Fruit fly (Drosophila melanogaster) whole organism, embryonic: ENCODE results near the gene Rtca.

Experiments used
- ATbp ChIP-seq: fragments of 200-800 bp; sonication (Bioruptor generic); optimal IDR thresholded peaks from 2 replicates; lab custom pipeline; 2017; ENCODE audit warnings: missing biosample characterization, mild to moderate bottlenecking, missing genetic modification characterization, missing genetic modification reagents
- Antp ChIP-seq: fragments of 200-800 bp; sonication (Bioruptor generic); optimal IDR thresholded peaks from 3 replicates; lab custom pipeline; 2016; ENCODE audit warnings: missing biosample characterization, missing genetic modification characterization
- CG10366 ChIP-seq: fragments of 200-800 bp; sonication (Bioruptor generic); IDR thresholded peaks from 2 replicates; pipeline ENCODE4 v1.3.6; 2022; ENCODE audit warnings: missing biosample characterization, missing genetic modification characterization
- CG12071 ChIP-seq: fragments of 200-800 bp; sonication (Bioruptor generic); optimal IDR thresholded peaks from 3 replicates; lab custom pipeline; 2018; ENCODE audit warnings: missing biosample characterization, mild to moderate bottlenecking, missing genetic modification characterization
- CG12236 ChIP-seq: fragments of 200-800 bp; sonication (Bioruptor generic); optimal IDR thresholded peaks from 2 replicates; lab custom pipeline; 2016; ENCODE audit warnings: missing biosample characterization, missing genetic modification characterization
- CG13624 ChIP-seq: fragments of 200-800 bp; sonication (Bioruptor generic); optimal IDR thresholded peaks from 2 replicates; lab custom pipeline; 2016; ENCODE audit warnings: missing biosample characterization, missing genetic modification characterization
- CG14441 ChIP-seq: fragments of 200-800 bp; sonication (Bioruptor generic); IDR thresholded peaks from 2 replicates; pipeline ENCODE4 v1.3.6; 2022; ENCODE audit warnings: missing biosample characterization, missing genetic modification characterization
- CG30431 ChIP-seq: fragments of 200-800 bp; sonication (Bioruptor generic); optimal IDR thresholded peaks from 2 replicates; lab custom pipeline; 2017; ENCODE audit warnings: missing biosample characterization, missing genetic modification characterization
- CG4424 ChIP-seq: fragments of 200-800 bp; sonication (Bioruptor generic); optimal IDR thresholded peaks from 3 replicates; lab custom pipeline; 2016; ENCODE audit warnings: missing biosample characterization, missing genetic modification characterization
- CG4820 ChIP-seq: fragments of 200-800 bp; sonication (Bioruptor generic); optimal IDR thresholded peaks from 3 replicates; lab custom pipeline; 2016; ENCODE audit warnings: missing biosample characterization, missing genetic modification characterization
- CG6254 ChIP-seq: fragments of 200-800 bp; sonication (Bioruptor generic); optimal IDR thresholded peaks from 3 replicates; lab custom pipeline; 2017; ENCODE audit warnings: mild to moderate bottlenecking, missing biosample characterization, missing genetic modification reagents, missing genetic modification characterization
- CG7745 ChIP-seq: fragments of 200-800 bp; sonication (Bioruptor generic); optimal IDR thresholded peaks from 2 replicates; lab custom pipeline; 2018; ENCODE audit warnings: missing biosample characterization, mild to moderate bottlenecking, missing genetic modification characterization, moderate library complexity
- CG8281 ChIP-seq: fragments of 200-800 bp; sonication (Bioruptor generic); optimal IDR thresholded peaks from 2 replicates; lab custom pipeline; 2018; ENCODE audit warnings: missing biosample characterization, mild to moderate bottlenecking, missing genetic modification characterization, moderate library complexity
- CG8290 ChIP-seq, 3 experiments: fragments of 200-800 bp; sonication (Bioruptor generic); optimal IDR thresholded peaks; 2 replicates each; lab custom pipeline; 2016 to 2019; ENCODE audit warnings: missing biosample characterization in 3 of 3, missing genetic modification characterization in 3 of 3, mild to moderate bottlenecking in 2 of 3, moderate library complexity in 1 of 3
- CG9876 ChIP-seq: fragments of 200-800 bp; sonication (Bioruptor generic); optimal IDR thresholded peaks from 2 replicates; lab custom pipeline; 2016; ENCODE audit warnings: missing biosample characterization, missing genetic modification characterization
- Dll ChIP-seq: fragments of 200-800 bp; sonication (Bioruptor generic); IDR thresholded peaks from 4 replicates; pipeline ENCODE4 v1.3.6; 2022; ENCODE audit warnings: missing biosample characterization, missing genetic modification characterization; ENCODE audit not compliant: partially characterized antibody
- Doc3 ChIP-seq: fragments of 200-800 bp; sonication (Bioruptor generic); IDR thresholded peaks from 3 replicates; pipeline ENCODE4 v1.3.6; 2022; ENCODE audit warnings: missing biosample characterization, missing genetic modification characterization; ENCODE audit not compliant: partially characterized antibody
- E2f1 ChIP-seq: fragments of 200-800 bp; sonication (Bioruptor generic); IDR thresholded peaks from 2 replicates; pipeline ENCODE4 v1.3.6; 2022; ENCODE audit warnings: missing biosample characterization, missing genetic modification characterization
- Max ChIP-seq: fragments of 200-800 bp; sonication (Bioruptor generic); optimal IDR thresholded peaks from 2 replicates; lab custom pipeline; 2016; ENCODE audit warnings: missing biosample characterization, mild to moderate bottlenecking, missing genetic modification characterization
- Mes4 ChIP-seq: fragments of 200-800 bp; sonication (Bioruptor generic); optimal IDR thresholded peaks from 2 replicates; lab custom pipeline; 2016; ENCODE audit warnings: missing biosample characterization, missing genetic modification characterization
- Nf-YB ChIP-seq: fragments of 200-800 bp; sonication (Bioruptor generic); optimal IDR thresholded peaks from 3 replicates; lab custom pipeline; 2019; ENCODE audit warnings: missing biosample characterization, mild to moderate bottlenecking, missing genetic modification characterization, moderate library complexity
- Poxn ChIP-seq: fragments of 200-800 bp; sonication (Bioruptor generic); IDR thresholded peaks from 2 replicates; pipeline ENCODE4 v1.3.6; 2022; ENCODE audit warnings: missing biosample characterization, missing genetic modification characterization
- Ptx1 ChIP-seq: fragments of 200-800 bp; sonication (Bioruptor generic); IDR thresholded peaks from 2 replicates; pipeline ENCODE4 v1.3.6; 2022; ENCODE audit warnings: missing biosample characterization, missing genetic modification characterization
- Sox102F ChIP-seq: fragments of 200-800 bp; sonication (Bioruptor generic); optimal IDR thresholded peaks from 2 replicates; lab custom pipeline; 2018; ENCODE audit warnings: missing biosample characterization, mild to moderate bottlenecking, missing genetic modification characterization, moderate library complexity
- Trl ChIP-seq, 3 experiments: fragments of >200 bp in 2 of 3; fragments of 200-800 bp in 1 of 3; sonication (Bioruptor generic) in 1 of 3; optimal IDR thresholded peaks; 2 replicates in 1 of 3; 3 replicates in 2 of 3; lab custom pipeline; 2016 to 2017; ENCODE audit warnings: missing biosample characterization in 1 of 3, missing genetic modification characterization in 1 of 3
- chm ChIP-seq: fragments of 200-800 bp; sonication (Bioruptor generic); IDR thresholded peaks from 2 replicates; pipeline ENCODE4 v1.3.6; 2022; ENCODE audit warnings: missing biosample characterization, missing genetic modification characterization
- ci ChIP-seq: fragments of 200-800 bp; sonication (Bioruptor generic); IDR thresholded peaks from 3 replicates; pipeline ENCODE4 v1.3.6; 2022; ENCODE audit warnings: missing biosample characterization, missing genetic modification characterization
- cwo ChIP-seq: fragments of 200-800 bp; sonication (Bioruptor generic); optimal IDR thresholded peaks from 3 replicates; lab custom pipeline; 2017; ENCODE audit warnings: missing biosample characterization, missing genetic modification characterization, mild to moderate bottlenecking, moderate library complexity, missing genetic modification reagents
- disco-r ChIP-seq: fragments of 200-800 bp; sonication (Bioruptor generic); optimal IDR thresholded peaks from 2 replicates; lab custom pipeline; 2016; ENCODE audit warnings: missing biosample characterization, missing genetic modification characterization
- dpn ChIP-seq, 2 experiments: fragments of 200-800 bp; sonication (Bioruptor generic); optimal IDR thresholded peaks; 3 replicates each; lab custom pipeline; 2016; ENCODE audit warnings: missing biosample characterization in 2 of 2, missing genetic modification characterization in 2 of 2
- exex ChIP-seq: fragments of 200-800 bp; sonication (Bioruptor generic); optimal IDR thresholded peaks from 4 replicates; lab custom pipeline; 2018; ENCODE audit warnings: missing biosample characterization, mild to moderate bottlenecking, missing genetic modification characterization, moderate library complexity
- gcm2 ChIP-seq: fragments of 200-800 bp; sonication (Bioruptor generic); optimal IDR thresholded peaks from 2 replicates; lab custom pipeline; 2016; ENCODE audit warnings: missing biosample characterization, missing genetic modification characterization
- her ChIP-seq: fragments of 200-800 bp; sonication (Bioruptor generic); optimal IDR thresholded peaks from 2 replicates; lab custom pipeline; 2016; ENCODE audit warnings: missing biosample characterization, missing genetic modification characterization
- ind ChIP-seq: fragments of 200-800 bp; sonication (Bioruptor generic); optimal IDR thresholded peaks from 3 replicates; lab custom pipeline; 2016; ENCODE audit warnings: missing biosample characterization, missing genetic modification characterization
- insv ChIP-seq, 2 experiments: fragments of 200-800 bp; sonication (Bioruptor generic); optimal IDR thresholded peaks; 3 replicates each; lab custom pipeline; 2016 to 2018; ENCODE audit warnings: missing biosample characterization in 2 of 2, missing genetic modification characterization in 2 of 2
- ken ChIP-seq: fragments of 200-800 bp; sonication (Bioruptor generic); IDR thresholded peaks from 3 replicates; pipeline ENCODE4 v1.3.6; 2022; ENCODE audit warnings: missing biosample characterization, missing genetic modification characterization
- lola ChIP-seq, 3 experiments: fragments of >200 bp in 2 of 3; fragments of 200-800 bp in 1 of 3; sonication (Bioruptor generic) in 1 of 3; optimal IDR thresholded peaks; 2 replicates each; lab custom pipeline; 2017 to 2019; ENCODE audit warnings: missing biosample characterization in 3 of 3, missing genetic modification characterization in 3 of 3, mild to moderate bottlenecking in 1 of 3, moderate library complexity in 1 of 3
- maf-S ChIP-seq: fragments of 200-800 bp; sonication (Bioruptor generic); optimal IDR thresholded peaks from 2 replicates; lab custom pipeline; 2016; ENCODE audit warnings: missing biosample characterization, missing genetic modification characterization
- onecut ChIP-seq: fragments of 200-800 bp; sonication (Bioruptor generic); IDR thresholded peaks from 2 replicates; pipeline ENCODE4 v1.3.6; 2022; ENCODE audit warnings: missing biosample characterization, missing genetic modification characterization
- peb ChIP-seq: fragments of 200-800 bp; sonication (Bioruptor generic); IDR thresholded peaks from 2 replicates; pipeline ENCODE4 v1.3.6; 2022; ENCODE audit warnings: missing biosample characterization, missing genetic modification characterization
- ranshi ChIP-seq: fragments of 200-800 bp; sonication (Bioruptor generic); IDR thresholded peaks from 2 replicates; pipeline ENCODE4 v1.3.6; 2022; ENCODE audit warnings: missing biosample characterization, missing genetic modification characterization
- repo ChIP-seq: fragments of 200-800 bp; sonication (Bioruptor generic); optimal IDR thresholded peaks from 2 replicates; lab custom pipeline; 2016; ENCODE audit warnings: missing biosample characterization, missing genetic modification characterization
- sim ChIP-seq: fragments of 200-800 bp; sonication (Bioruptor generic); IDR thresholded peaks from 2 replicates; pipeline ENCODE4 v1.3.6; 2022; ENCODE audit warnings: missing biosample characterization, missing genetic modification characterization
- so ChIP-seq: fragments of 200-800 bp; sonication (Bioruptor generic); IDR thresholded peaks from 3 replicates; pipeline ENCODE4 v1.3.6; 2022; ENCODE audit warnings: missing biosample characterization, missing genetic modification characterization
- sr ChIP-seq: fragments of 200-800 bp; sonication (Bioruptor generic); IDR thresholded peaks from 3 replicates; pipeline ENCODE4 v1.3.6; 2022; ENCODE audit warnings: missing biosample characterization, missing genetic modification characterization
- sug ChIP-seq: fragments of 200-800 bp; optimal IDR thresholded peaks from 2 replicates; lab custom pipeline; 2019; ENCODE audit warnings: missing biosample characterization, mild to moderate bottlenecking, missing genetic modification characterization, moderate library complexity
- zf30C ChIP-seq: fragments of 200-800 bp; sonication (Bioruptor generic); optimal IDR thresholded peaks from 3 replicates; lab custom pipeline; 2018; ENCODE audit warnings: missing biosample characterization, mild to moderate bottlenecking, missing genetic modification characterization
- zfh1 ChIP-seq: fragments of 200-800 bp; sonication (Bioruptor generic); IDR thresholded peaks from 3 replicates; pipeline ENCODE4 v1.3.6; 2022; ENCODE audit warnings: missing biosample characterization, missing genetic modification characterization
- zfh2 ChIP-seq: fragments of 200-800 bp; sonication (Bioruptor generic); optimal IDR thresholded peaks from 2 replicates; lab custom pipeline; 2016; ENCODE audit warnings: missing biosample characterization, missing genetic modification characterization

The Rtca gene

dm6 chrX:2032821-2033436 is 39.3 kb upstream of the Rtca start (continued):
- no peak for TF ChIP-seq dpn (GFP tag; optimal IDR thresholded peaks at IDR 0.05; lab: Kevin White, UChicago)
- TF ChIP-seq so (GFP tag; lab: Robert Waterston, UW): peak; percentile 92
- TF ChIP-seq ci (GFP tag; lab: Robert Waterston, UW): 0 out of 3 replicates have a peak, but pooled peaks have one; percentile 25
- peak; percentile 73 for TF ChIP-seq sr (GFP tag; lab: Robert Waterston, UW)
- no peak for TF ChIP-seq Antp (GFP tag; lab: Kevin White, UChicago)
- TF ChIP-seq, all 482 proteins: peak for 21

- TF ChIP-seq ranshi (GFP tag; lab: Robert Waterston, UW) (no peak; the same call in 1 of the 2 replicates), ATbp (no peak), E2f1 (GFP tag; lab: Robert Waterston, UW) (no peak), CG8281 (tag; lab: Kevin White, UChicago) (no peak), Max (GFP tag; lab: Kevin White, UChicago) (no peak), chm (GFP tag; lab: Robert Waterston, UW) (peak; percentile 43; the same call in 1 of the 2 replicates), Poxn (GFP tag; lab: Robert Waterston, UW) (no peak), Sox102F (GFP tag; lab: Kevin White, UChicago) (no peak), Mes4 (GFP tag; lab: Kevin White, UChicago) (no peak), sim (GFP tag; lab: Robert Waterston, UW) (no peak), Nf-YB (no peak), CG8290 (GFP tag; optimal IDR thresholded peaks at IDR 0.05; lab: Kevin White, UChicago) (no peak), CG8290 (tag; optimal IDR thresholded peaks at IDR 0.05; lab: Kevin White, UChicago) (peak in 1 of 2 experiments; percentile 56), zfh2 (GFP tag; lab: Kevin White, UChicago) (no peak), gcm2 (GFP tag; lab: Kevin White, UChicago) (no peak), repo (GFP tag; lab: Kevin White, UChicago) (no peak), ken (no peak), CG4424 (no peak), onecut (GFP tag; lab: Robert Waterston, UW) (no peak), sug (tag; lab: Kevin White, UChicago) (no peak), cwo (GFP tag; lab: Kevin White, UChicago) (peak; percentile 14), CG9876 (GFP tag; lab: Kevin White, UChicago) (no peak), her (GFP tag; lab: Kevin White, UChicago) (no peak), CG10366 (GFP tag; lab: Robert Waterston, UW) (no peak), CG12071 (GFP tag; lab: Kevin White, UChicago) (no peak), Doc3 (GFP tag; lab: Robert Waterston, UW) (no peak), peb (no peak), CG6254 (no peak), insv (GFP tag; optimal IDR thresholded peaks at IDR 0.05; lab: Kevin White, UChicago) (no peak), zf30C (no peak), ind (GFP tag; lab: Kevin White, UChicago) (no peak), zfh1 (no peak), CG7745 (tag; lab: Kevin White, UChicago) (no peak), CG14441 (GFP tag; lab: Robert Waterston, UW) (no peak), Trl (optimal IDR thresholded peaks at IDR 0.05; lab: Kevin White, UChicago) (no peak), Trl (GFP tag; optimal IDR thresholded peaks at IDR 0.05; lab: Kevin White, UChicago) (no peak), CG4820 (GFP tag; lab: Kevin White, UChicago) (no peak), Ptx1 (GFP tag; lab: Robert Waterston, UW) (no peak), lola (GFP tag; optimal IDR thresholded peaks at IDR 0.05; lab: Kevin White, UChicago) (no peak), CG13624 (GFP tag; lab: Kevin White, UChicago) (no peak), disco-r (no peak), exex (no peak), Dll (GFP tag; lab: Robert Waterston, UW) (no peak), CG30431 (GFP tag; lab: Kevin White, UChicago) (no peak), CG12236 (no peak), maf-S (GFP tag; lab: Kevin White, UChicago) (no peak)
These were observed 35.8 kb upstream of the Rtca start for dm6 chrX:2036383-2036782.
